Fruit fly (Drosophila melanogaster) whole organism, embryonic: ENCODE results near the gene CG7328.

ENCODE experiments used
- Abd-B ChIP-seq: fragments of 200-800 bp; sonication (Bioruptor generic); optimal IDR thresholded peaks from 2 replicates; lab custom pipeline; 2018; ENCODE audit warnings: missing biosample characterization, mild to moderate bottlenecking, missing genetic modification characterization, moderate library complexity
- Asciz ChIP-seq: fragments of 200-800 bp; sonication (Bioruptor generic); optimal IDR thresholded peaks from 2 replicates; lab custom pipeline; 2017; ENCODE audit warnings: missing biosample characterization, mild to moderate bottlenecking, missing genetic modification characterization, missing genetic modification reagents
- B-H2 ChIP-seq: fragments of 200-800 bp; sonication (Bioruptor generic); optimal IDR thresholded peaks from 2 replicates; lab custom pipeline; 2018; ENCODE audit warnings: missing biosample characterization, mild to moderate bottlenecking, missing genetic modification characterization
- Bgb ChIP-seq: fragments of 200-800 bp; sonication (Bioruptor generic); IDR thresholded peaks from 2 replicates; pipeline ENCODE4 v1.3.6; 2022; ENCODE audit warnings: missing biosample characterization, missing genetic modification characterization; ENCODE audit not compliant: partially characterized antibody
- Bteb2 ChIP-seq: fragments of 200-800 bp; sonication (Bioruptor generic); optimal IDR thresholded peaks from 2 replicates; lab custom pipeline; 2016; ENCODE audit warnings: missing biosample characterization, missing genetic modification characterization
- CG11398 ChIP-seq: fragments of 200-800 bp; sonication (Bioruptor generic); optimal IDR thresholded peaks from 2 replicates; lab custom pipeline; 2016; ENCODE audit warnings: missing biosample characterization, missing genetic modification characterization
- CG13287 ChIP-seq: fragments of 200-800 bp; sonication (Bioruptor generic); IDR thresholded peaks from 2 replicates; pipeline ENCODE4 v1.3.6; 2022; ENCODE audit warnings: missing biosample characterization, missing genetic modification characterization; ENCODE audit not compliant: partially characterized antibody
- CG13775 ChIP-seq: fragments of 200-800 bp; sonication (Bioruptor generic); optimal IDR thresholded peaks from 3 replicates; lab custom pipeline; 2017; ENCODE audit warnings: missing biosample characterization, mild to moderate bottlenecking, missing genetic modification characterization
- CG16815 ChIP-seq: fragments of 200-800 bp; sonication (Bioruptor generic); optimal IDR thresholded peaks from 3 replicates; lab custom pipeline; 2017; ENCODE audit warnings: missing biosample characterization, mild to moderate bottlenecking, missing genetic modification characterization
- CG17385 ChIP-seq: fragments of 200-800 bp; sonication (Bioruptor generic); optimal IDR thresholded peaks from 3 replicates; lab custom pipeline; 2018; ENCODE audit warnings: missing biosample characterization, mild to moderate bottlenecking, missing genetic modification characterization
- CG17912 ChIP-seq: fragments of 200-800 bp; sonication (Bioruptor generic); optimal IDR thresholded peaks from 2 replicates; lab custom pipeline; 2018; ENCODE audit warnings: missing biosample characterization, mild to moderate bottlenecking, missing genetic modification characterization
- CG30020 ChIP-seq: fragments of 200-800 bp; optimal IDR thresholded peaks from 2 replicates; lab custom pipeline; 2019; ENCODE audit warnings: missing biosample characterization, mild to moderate bottlenecking, missing genetic modification characterization, moderate library complexity
- CG3163 ChIP-seq: fragments of 200-800 bp; sonication (Bioruptor generic); optimal IDR thresholded peaks from 3 replicates; lab custom pipeline; 2016; ENCODE audit warnings: missing biosample characterization, missing genetic modification characterization
- CG4360 ChIP-seq: fragments of 200-800 bp; sonication (Bioruptor generic); IDR thresholded peaks from 2 replicates; pipeline ENCODE4 v1.3.6; 2022; ENCODE audit warnings: missing biosample characterization, missing genetic modification characterization
- CG7839 ChIP-seq: fragments of 200-800 bp; sonication (Bioruptor generic); optimal IDR thresholded peaks from 3 replicates; lab custom pipeline; 2018; ENCODE audit warnings: missing biosample characterization, mild to moderate bottlenecking, missing genetic modification characterization, moderate library complexity
- CG9437 ChIP-seq: fragments of 200-800 bp; sonication (Bioruptor generic); optimal IDR thresholded peaks from 2 replicates; lab custom pipeline; 2018; ENCODE audit warnings: missing biosample characterization, mild to moderate bottlenecking, missing genetic modification characterization
- CG9876 ChIP-seq: fragments of 200-800 bp; sonication (Bioruptor generic); optimal IDR thresholded peaks from 2 replicates; lab custom pipeline; 2016; ENCODE audit warnings: missing biosample characterization, missing genetic modification characterization
- CoRest ChIP-seq: fragments of 200-800 bp; sonication (Bioruptor generic); optimal IDR thresholded peaks from 3 replicates; lab custom pipeline; 2018; ENCODE audit warnings: missing biosample characterization, mild to moderate bottlenecking, missing genetic modification characterization, moderate library complexity
- Dek ChIP-seq: fragments of 200-800 bp; sonication (Bioruptor generic); optimal IDR thresholded peaks from 3 replicates; lab custom pipeline; 2019; ENCODE audit warnings: missing biosample characterization, mild to moderate bottlenecking, missing genetic modification characterization, moderate library complexity
- Elba2 ChIP-seq: fragments of 200-800 bp; sonication (Bioruptor generic); optimal IDR thresholded peaks from 3 replicates; lab custom pipeline; 2016; ENCODE audit warnings: missing biosample characterization, missing genetic modification characterization
- Kr ChIP-seq: fragments of 200-800 bp; sonication (Bioruptor generic); optimal IDR thresholded peaks from 2 replicates; lab custom pipeline; 2017; ENCODE audit warnings: missing biosample characterization, mild to moderate bottlenecking, missing genetic modification characterization
- Nf-YB ChIP-seq: fragments of 200-800 bp; sonication (Bioruptor generic); optimal IDR thresholded peaks from 3 replicates; lab custom pipeline; 2019; ENCODE audit warnings: missing biosample characterization, mild to moderate bottlenecking, missing genetic modification characterization, moderate library complexity
- Opbp ChIP-seq: fragments of 200-800 bp; sonication (Bioruptor generic); IDR thresholded peaks from 3 replicates; pipeline ENCODE4 v1.3.6; 2022; ENCODE audit warnings: missing biosample characterization, missing genetic modification characterization; ENCODE audit not compliant: partially characterized antibody
- PHDP ChIP-seq: fragments of 200-800 bp; sonication (Bioruptor generic); optimal IDR thresholded peaks from 3 replicates; lab custom pipeline; 2018; ENCODE audit warnings: missing biosample characterization, mild to moderate bottlenecking, missing genetic modification characterization, moderate library complexity
- Rfx ChIP-seq: fragments of 200-800 bp; sonication (Bioruptor generic); IDR thresholded peaks from 2 replicates; pipeline ENCODE4 v1.3.6; 2022; ENCODE audit warnings: missing biosample characterization, missing genetic modification characterization
- Scr ChIP-seq: fragments of 200-800 bp; sonication (Bioruptor generic); IDR thresholded peaks from 2 replicates; pipeline ENCODE4 v1.3.6; 2022; ENCODE audit warnings: missing biosample characterization, missing genetic modification characterization; ENCODE audit not compliant: partially characterized antibody
- Stat92E ChIP-seq, 3 experiments: fragments of >200 bp in 2 of 3; fragments of 200-800 bp in 1 of 3; sonication (Bioruptor generic) in 1 of 3; optimal IDR thresholded peaks; 2 replicates each; lab custom pipeline; 2017 to 2019; ENCODE audit warnings: missing biosample characterization in 3 of 3, missing genetic modification characterization in 3 of 3, mild to moderate bottlenecking in 1 of 3, moderate library complexity in 1 of 3
- Trl ChIP-seq, 3 experiments: fragments of >200 bp in 2 of 3; fragments of 200-800 bp in 1 of 3; sonication (Bioruptor generic) in 1 of 3; optimal IDR thresholded peaks; 2 replicates in 1 of 3; 3 replicates in 2 of 3; lab custom pipeline; 2016 to 2017; ENCODE audit warnings: missing biosample characterization in 1 of 3, missing genetic modification characterization in 1 of 3
- ara ChIP-seq: fragments of 200-800 bp; sonication (Bioruptor generic); IDR thresholded peaks from 2 replicates; pipeline ENCODE4 v1.3.6; 2022; ENCODE audit warnings: missing biosample characterization, missing genetic modification characterization
- cg ChIP-seq: fragments of 200-800 bp; sonication (Bioruptor generic); optimal IDR thresholded peaks from 3 replicates; lab custom pipeline; 2019; ENCODE audit warnings: missing biosample characterization, mild to moderate bottlenecking, missing genetic modification characterization, moderate library complexity
- chinmo ChIP-seq: fragments of 200-800 bp; sonication (Bioruptor generic); IDR thresholded peaks from 4 replicates; pipeline ENCODE4 v1.3.6; 2022; ENCODE audit warnings: missing biosample characterization, missing genetic modification characterization; ENCODE audit not compliant: partially characterized antibody
- crol ChIP-seq: fragments of 200-800 bp; sonication (Bioruptor generic); IDR thresholded peaks from 2 replicates; pipeline ENCODE4 v1.3.6; 2022; ENCODE audit warnings: missing biosample characterization, missing genetic modification characterization
- grau ChIP-seq: fragments of 200-800 bp; optimal IDR thresholded peaks from 3 replicates; lab custom pipeline; 2019; ENCODE audit warnings: missing biosample characterization, mild to moderate bottlenecking, missing genetic modification characterization, moderate library complexity
- kay ChIP-seq: fragments of 200-800 bp; sonication (Bioruptor generic); optimal IDR thresholded peaks from 2 replicates; lab custom pipeline; 2016; ENCODE audit warnings: missing biosample characterization, missing genetic modification characterization
- lola ChIP-seq, 3 experiments: fragments of >200 bp in 2 of 3; fragments of 200-800 bp in 1 of 3; sonication (Bioruptor generic) in 1 of 3; optimal IDR thresholded peaks; 2 replicates each; lab custom pipeline; 2017 to 2019; ENCODE audit warnings: missing biosample characterization in 3 of 3, missing genetic modification characterization in 3 of 3, mild to moderate bottlenecking in 1 of 3, moderate library complexity in 1 of 3
- nmo ChIP-seq: fragments of 200-800 bp; sonication (Bioruptor generic); optimal IDR thresholded peaks from 2 replicates; lab custom pipeline; 2018; ENCODE audit warnings: missing biosample characterization, mild to moderate bottlenecking, missing genetic modification characterization, moderate library complexity
- otp ChIP-seq: fragments of 200-800 bp; sonication (Bioruptor generic); IDR thresholded peaks from 3 replicates; pipeline ENCODE4, ENCODE4 v1.3.6; 2022; ENCODE audit warnings: missing biosample characterization, missing genetic modification characterization
- p53 ChIP-seq: fragments of 200-800 bp; sonication (Bioruptor generic); optimal IDR thresholded peaks from 2 replicates; lab custom pipeline; 2016; ENCODE audit warnings: missing biosample characterization, missing genetic modification characterization
- pum ChIP-seq: fragments of 200-800 bp; sonication (Bioruptor generic); optimal IDR thresholded peaks from 2 replicates; lab custom pipeline; 2016; ENCODE audit warnings: missing biosample characterization, missing genetic modification characterization
- pzg ChIP-seq: fragments of 200-800 bp; sonication (Bioruptor generic); optimal IDR thresholded peaks from 3 replicates; lab custom pipeline; 2018; ENCODE audit warnings: missing biosample characterization, mild to moderate bottlenecking, missing genetic modification characterization, moderate library complexity
- sc ChIP-seq, 3 experiments: fragments of >200 bp in 2 of 3; fragments of 200-800 bp in 1 of 3; sonication (Bioruptor generic) in 1 of 3; optimal IDR thresholded peaks; 2 replicates in 2 of 3; 3 replicates in 1 of 3; lab custom pipeline; 2017; ENCODE audit warnings: mild to moderate bottlenecking in 1 of 3, missing biosample characterization in 1 of 3, missing genetic modification characterization in 1 of 3, missing genetic modification reagents in 1 of 3
- sd ChIP-seq: fragments of 200-800 bp; sonication (Bioruptor generic); optimal IDR thresholded peaks from 3 replicates; lab custom pipeline; 2018; ENCODE audit warnings: missing biosample characterization, mild to moderate bottlenecking, missing genetic modification characterization, moderate library complexity
- sna ChIP-seq: fragments of 200-800 bp; sonication (Bioruptor generic); IDR thresholded peaks from 2 replicates; pipeline ENCODE4 v1.3.6; 2022; ENCODE audit warnings: missing biosample characterization, missing genetic modification characterization; ENCODE audit not compliant: partially characterized antibody
- stc ChIP-seq: fragments of 200-800 bp; sonication (Bioruptor generic); IDR thresholded peaks from 2 replicates; pipeline ENCODE4 v1.3.6; 2022; ENCODE audit warnings: missing biosample characterization, missing genetic modification characterization
- trem ChIP-seq: fragments of 200-800 bp; optimal IDR thresholded peaks from 3 replicates; lab custom pipeline; 2019; ENCODE audit warnings: missing biosample characterization, mild to moderate bottlenecking, missing genetic modification characterization, moderate library complexity

CG7328 gene

dm6 chr3L:20186294-20187020, 46.0 kb upstream of the CG7328 start (continued):
- no peak for TF ChIP-seq Asciz (GFP tag; lab: Kevin White, UChicago)
- 0 out of 2 replicates have a peak, but pooled peaks have one; percentile 23 for TF ChIP-seq Scr (GFP tag; lab: Robert Waterston, UW)
- TF ChIP-seq CG3163 (GFP tag; lab: Kevin White, UChicago) = peak; percentile 100
- TF ChIP-seq PHDP (tag; lab: Kevin White, UChicago) = peak; percentile 36
- peak; percentile 76; the same call in 1 of the 4 replicates for TF ChIP-seq chinmo (GFP tag; lab: Robert Waterston, UW)
- TF ChIP-seq Nf-YB = peak; percentile 6
- no peak for TF ChIP-seq Elba2 (GFP tag; lab: Kevin White, UChicago)
- 0 out of 2 replicates have a peak, but pooled peaks have one; percentile 22 for TF ChIP-seq CG13287 (GFP tag; lab: Robert Waterston, UW)
- TF ChIP-seq CG17912 (GFP tag; lab: Kevin White, UChicago) = peak; percentile 59
- TF ChIP-seq trem = peak; percentile 16
- TF ChIP-seq grau = peak; percentile 14
- TF ChIP-seq B-H2 = peak; percentile 12
- no peak for TF ChIP-seq pum (GFP tag; lab: Kevin White, UChicago)
- peak in 2 of 3 experiments; percentile 7 to 19 for TF ChIP-seq lola (GFP tag; optimal IDR thresholded peaks at IDR 0.05; lab: Kevin White, UChicago)
- TF ChIP-seq pzg (GFP tag; lab: Kevin White, UChicago) = peak; percentile 7
- TF ChIP-seq Opbp (GFP tag; lab: Robert Waterston, UW) = 0 out of 3 replicates have a peak, but pooled peaks have one; percentile 7
- peak; percentile 65 for TF ChIP-seq CoRest (tag; lab: Kevin White, UChicago)
- 0 out of 2 replicates have a peak, but pooled peaks have one; percentile 24 for TF ChIP-seq Rfx (GFP tag; lab: Robert Waterston, UW)
- no peak for TF ChIP-seq CG11398 (GFP tag; lab: Kevin White, UChicago)
- no peak for TF ChIP-seq Bteb2 (GFP tag; lab: Kevin White, UChicago)
- TF ChIP-seq Trl (optimal IDR thresholded peaks at IDR 0.05; lab: Kevin White, UChicago) = peak; percentile 66 to 84
- no peak for TF ChIP-seq Trl (GFP tag; optimal IDR thresholded peaks at IDR 0.05; lab: Kevin White, UChicago)
- TF ChIP-seq crol = peak; percentile 79
- TF ChIP-seq Stat92E (GFP tag; optimal IDR thresholded peaks at IDR 0.05; lab: Kevin White, UChicago) = peak in 1 of 3 experiments; percentile 50
- no peak for TF ChIP-seq CG9876 (GFP tag; lab: Kevin White, UChicago)
- peak; percentile 24 for TF ChIP-seq CG9437 (GFP tag; lab: Kevin White, UChicago)
- peak; percentile 65 for TF ChIP-seq nmo (GFP tag; lab: Kevin White, UChicago)
- 0 out of 2 replicates have a peak, but pooled peaks have one; percentile 19 for TF ChIP-seq sna (GFP tag; lab: Robert Waterston, UW)
- peak; percentile 37 for TF ChIP-seq CG13775 (GFP tag; lab: Kevin White, UChicago)
- TF ChIP-seq Bgb = 0 out of 2 replicates have a peak, but pooled peaks have one; percentile 12
- TF ChIP-seq Kr (GFP tag; lab: Kevin White, UChicago) = no peak
- TF ChIP-seq kay (GFP tag; lab: Kevin White, UChicago) = peak; percentile 48
- TF ChIP-seq Abd-B = peak; percentile 42
- peak; percentile 37 for TF ChIP-seq Dek (tag; lab: Kevin White, UChicago)
- TF ChIP-seq CG4360 (GFP tag; lab: Robert Waterston, UW) = peak; percentile 45; the same call in 1 of the 2 replicates
- peak; percentile 42 for TF ChIP-seq CG7839
- TF ChIP-seq cg (GFP tag; lab: Kevin White, UChicago) = peak; percentile 81
- TF ChIP-seq ara (GFP tag; lab: Robert Waterston, UW) = no peak
- 0 out of 2 replicates have a peak, but pooled peaks have one; percentile 28 for TF ChIP-seq stc (GFP tag; lab: Robert Waterston, UW)
- no peak for TF ChIP-seq p53 (GFP tag; lab: Kevin White, UChicago)
- TF ChIP-seq CG17385 (GFP tag; lab: Kevin White, UChicago) = peak; percentile 40
- no peak for TF ChIP-seq sc (optimal IDR thresholded peaks at IDR 0.05; lab: Kevin White, UChicago)
- TF ChIP-seq sc (GFP tag; optimal IDR thresholded peaks at IDR 0.05; lab: Kevin White, UChicago) = peak; percentile 40
- TF ChIP-seq CG16815 (GFP tag; lab: Kevin White, UChicago) = no peak
- no peak for TF ChIP-seq otp (GFP tag; lab: Robert Waterston, UW)
- TF ChIP-seq sd (tag; lab: Kevin White, UChicago) = peak; percentile 70
- TF ChIP-seq CG30020 = peak; percentile 11
